Worm (Caenorhabditis elegans) whole organism, L1 larva: ENCODE data around the gene Y50D7A.13.

ENCODE experiments used
- egl-27 ChIP-seq, 2 experiments: fragments of 150-350 bp in 1 of 2; sonication (generic microtip); optimal IDR thresholded peaks; 3 replicates each; lab custom pipeline; 2017 to 2018; ENCODE audit warnings: missing biosample characterization in 2 of 2, missing genetic modification characterization in 2 of 2, missing genetic modification reagents in 2 of 2
- elt-3 ChIP-seq, 6 experiments: fragments of 150-350 bp in 1 of 6; sonication (generic microtip); optimal IDR thresholded peaks; 2 replicates each; lab custom pipeline; 2017 to 2018; ENCODE audit warnings: missing biosample characterization in 6 of 6, missing genetic modification characterization in 6 of 6, inconsistent platforms in 1 of 6
- fos-1 ChIP-seq: fragments of 150-350 bp; optimal IDR thresholded peaks from 2 replicates; lab custom pipeline; 2014; ENCODE audit warnings: missing biosample characterization, missing genetic modification characterization
- nhr-20 ChIP-seq: sonication (generic microtip); optimal IDR thresholded peaks from 2 replicates; lab custom pipeline; 2016; ENCODE audit warnings: mild to moderate bottlenecking, missing genetic modification characterization, missing compliant biosample characterization
- nhr-47 ChIP-seq: sonication (generic microtip); optimal IDR thresholded peaks from 2 replicates; lab custom pipeline; 2016; ENCODE audit warnings: mild to moderate bottlenecking, missing genetic modification characterization, moderate library complexity, missing compliant biosample characterization
- nhr-84 ChIP-seq: sonication (generic microtip); optimal IDR thresholded peaks from 2 replicates; lab custom pipeline; 2017; ENCODE audit warnings: missing biosample characterization, missing genetic modification characterization
- rnt-1 ChIP-seq: sonication (generic microtip); optimal IDR thresholded peaks from 2 replicates; lab custom pipeline; 2016; ENCODE audit warnings: mild to moderate bottlenecking, missing genetic modification characterization, moderate library complexity, missing compliant biosample characterization

ce11 chrIII:343346-344220 lies 49.2 kb upstream of the Y50D7A.13 start:
- TF ChIP-seq egl-27 (tag; optimal IDR thresholded peaks at IDR 0.05; lab: Kevin White, UChicago) (no peak), elt-3 (tag; optimal IDR thresholded peaks at IDR 0.05; lab: Kevin White, UChicago) (no peak), nhr-47 (tag; lab: Kevin White, UChicago) (no peak), rnt-1 (no peak), nhr-20 (tag; lab: Kevin White, UChicago) (no peak), fos-1 (tag; lab: Kevin White, UChicago) (no peak), nhr-84 (no peak)
